Worm (Caenorhabditis elegans): ENCODE results near the gene ssp-36.

Gene ssp-36

DNA sequence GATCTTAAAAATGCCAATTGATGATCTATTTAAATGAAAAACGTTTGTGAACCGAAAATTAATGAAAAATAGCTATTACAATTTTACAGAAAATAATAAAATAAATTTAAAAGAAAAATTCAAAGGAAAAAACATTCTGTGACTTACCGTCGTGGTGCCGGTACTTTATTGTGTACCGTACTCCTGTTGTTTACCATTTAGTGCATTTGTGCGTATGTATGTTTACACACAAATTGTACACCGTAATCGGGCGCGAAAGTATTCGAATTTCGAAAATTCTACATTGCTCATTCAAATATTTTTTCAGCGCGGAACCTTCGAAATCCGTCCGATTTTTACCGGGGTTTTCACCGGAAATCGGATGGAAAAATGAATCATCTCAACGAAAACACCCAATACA lies 11.9 kb upstream of the ssp-36 start, which contains the start of gene T13F2.6:
TSS of gene T13F2.6 (plus strand) at position 306 of the 400 bp plus-strand sequence.
- TF ChIP-seq hmg-11 (tag; optimal IDR thresholded peaks at IDR 0.05) = no peak
- no peak for TF ChIP-seq nhr-28 (tag; optimal IDR thresholded peaks at IDR 0.05)
- no peak for TF ChIP-seq egl-27 (tag; optimal IDR thresholded peaks at IDR 0.05)
- no peak for TF ChIP-seq nhr-25 (tag; optimal IDR thresholded peaks at IDR 0.05)
- no peak for TF ChIP-seq nhr-12 (tag; optimal IDR thresholded peaks at IDR 0.05)
- no peak for TF ChIP-seq nhr-76 (tag; optimal IDR thresholded peaks at IDR 0.05)
- no peak for TF ChIP-seq elt-3 (tag; optimal IDR thresholded peaks at IDR 0.05)
- no peak for TF ChIP-seq sea-2 (GFP tag; optimal IDR thresholded peaks at IDR 0.05)
- no peak for TF ChIP-seq nhr-11 (tag; optimal IDR thresholded peaks at IDR 0.05)
- no peak for TF ChIP-seq jun-1 (tag; optimal IDR thresholded peaks at IDR 0.05)
- TF ChIP-seq ceh-82 (tag; optimal IDR thresholded peaks at IDR 0.05) = no peak
- no peak for TF ChIP-seq fos-1 (tag; optimal IDR thresholded peaks at IDR 0.05)

DNA sequence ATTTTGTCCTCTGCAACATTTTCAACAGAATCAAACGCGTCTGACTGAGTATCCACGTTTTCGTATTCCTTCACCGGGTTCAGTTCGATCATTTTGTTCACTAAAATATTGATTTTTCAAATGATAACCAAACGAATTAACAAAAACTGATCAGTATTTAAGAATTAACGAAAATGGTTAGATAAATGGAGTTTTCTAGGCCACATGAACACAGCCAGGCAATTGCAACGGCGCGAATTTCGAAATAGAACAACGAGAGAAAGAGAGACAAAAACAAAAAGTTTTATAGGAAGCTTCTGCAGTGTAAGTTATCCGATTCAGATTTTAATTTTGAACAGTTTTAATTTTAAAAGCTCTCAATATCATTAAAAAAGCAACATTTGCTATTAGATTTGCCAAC lies 11.4 kb upstream of the ssp-36 start, which contains the start of gene sna-2:
TSS of gene sna-2 (minus strand) at position 100 of the 400 bp plus-strand sequence.
- TF ChIP-seq nhr-43 (tag; optimal IDR thresholded peaks at IDR 0.05; ENCODE audit: poor library complexity, severe bottlenecking) (no peak), nhr-12 (tag; optimal IDR thresholded peaks at IDR 0.05) (no peak), snpc-4 (tag; optimal IDR thresholded peaks at IDR 0.05) (no peak), egl-5 (tag; optimal IDR thresholded peaks at IDR 0.05) (peak; percentile 85), tbx-2 (tag; optimal IDR thresholded peaks at IDR 0.05) (no peak), pha-4 (tag; optimal IDR thresholded peaks at IDR 0.05) (no peak), nhr-237 (tag; optimal IDR thresholded peaks at IDR 0.05) (no peak), daf-12 (tag; optimal IDR thresholded peaks at IDR 0.05) (no peak), nhr-25 (tag; optimal IDR thresholded peaks at IDR 0.05) (peak; percentile 49), ama-1 (optimal IDR thresholded peaks at IDR 0.05) (no peak), lin-15B (tag; optimal IDR thresholded peaks at IDR 0.05) (peak; percentile 34), elt-1 (tag; optimal IDR thresholded peaks at IDR 0.05) (no peak), R02D3.7 (tag; optimal IDR thresholded peaks at IDR 0.05) (no peak), lin-39 (tag; optimal IDR thresholded peaks at IDR 0.05) (peak; percentile 36), elt-2 (tag; optimal IDR thresholded peaks at IDR 0.05) (no peak), ztf-11 (tag; optimal IDR thresholded peaks at IDR 0.05) (no peak), egl-27 (tag; optimal IDR thresholded peaks at IDR 0.05) (no peak), unc-39 (tag; optimal IDR thresholded peaks at IDR 0.05) (no peak), eor-1 (tag; optimal IDR thresholded peaks at IDR 0.05) (no peak), nhr-67 (tag; optimal IDR thresholded peaks at IDR 0.05) (no peak), skn-1 (tag; optimal IDR thresholded peaks at IDR 0.05) (no peak), nfya-1 (tag; optimal IDR thresholded peaks at IDR 0.05; ENCODE audit: insufficient read depth) (peak; percentile 56), ceh-16 (tag; optimal IDR thresholded peaks at IDR 0.05) (no peak), nhr-11 (tag; optimal IDR thresholded peaks at IDR 0.05) (no peak), mml-1 (tag; optimal IDR thresholded peaks at IDR 0.05) (no peak), mdl-1 (tag; optimal IDR thresholded peaks at IDR 0.05) (no peak), pqm-1 (tag; optimal IDR thresholded peaks at IDR 0.05) (no peak)

DNA sequence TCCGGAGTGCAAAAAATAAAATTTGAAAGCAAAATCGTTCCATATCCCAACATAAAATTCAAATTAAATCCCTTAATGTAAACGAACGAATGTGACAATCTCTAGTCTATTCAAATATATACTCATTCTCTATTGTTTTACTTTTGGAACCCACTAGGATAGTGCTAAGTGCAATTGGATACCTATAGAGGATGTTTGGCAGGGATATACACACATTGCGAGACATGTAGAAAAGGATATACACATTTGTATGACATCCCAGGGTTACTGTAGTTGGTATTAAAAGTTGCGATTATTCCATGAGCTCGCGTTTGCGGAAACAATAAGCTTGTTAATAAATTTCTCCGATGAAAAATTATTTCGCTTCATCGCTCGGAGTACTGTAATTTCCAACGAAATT lies 7.3 kb upstream of the ssp-36 start:
- no peak for TF ChIP-seq ceh-82 (tag; optimal IDR thresholded peaks at IDR 0.05)
- TF ChIP-seq zag-1 (tag; optimal IDR thresholded peaks at IDR 0.05) = no peak
- no peak for TF ChIP-seq ceh-9 (tag; optimal IDR thresholded peaks at IDR 0.05)
- TF ChIP-seq nfya-1 (tag; optimal IDR thresholded peaks at IDR 0.05; ENCODE audit: insufficient read depth) = no peak
- TF ChIP-seq eor-1 (tag; optimal IDR thresholded peaks at IDR 0.05) = no peak

DNA sequence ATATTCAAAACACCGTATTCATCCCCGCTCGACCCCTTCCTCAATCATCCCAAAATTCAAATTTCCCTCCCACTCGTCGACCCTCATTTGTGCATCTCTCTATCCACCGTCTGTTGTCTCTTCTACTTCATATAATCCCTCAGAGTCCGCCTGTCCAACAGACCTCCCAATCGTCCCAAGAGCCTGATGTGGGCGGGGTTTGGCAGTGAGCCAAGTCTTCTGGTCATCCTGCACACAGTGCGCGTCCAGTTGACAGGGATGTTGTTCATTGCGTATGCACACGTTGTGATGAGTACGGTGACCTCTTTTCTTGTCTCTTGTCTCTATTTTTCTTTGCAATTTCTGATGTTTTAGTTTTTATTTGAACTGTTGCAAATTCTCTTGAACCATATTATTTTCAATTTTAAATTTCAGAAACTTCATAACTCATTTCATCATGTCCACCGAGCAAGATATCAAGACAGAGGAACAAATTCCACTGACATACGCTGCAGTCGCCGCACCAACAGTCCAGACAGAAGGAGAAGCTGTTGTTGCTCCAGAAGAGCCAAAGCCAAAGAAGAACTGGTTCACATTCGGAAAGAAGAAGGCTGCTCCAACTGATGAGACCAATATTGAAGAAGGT lies 6.1 kb upstream of the ssp-36 start, which contains the start of gene cav-1:
TSS of gene cav-1 (plus strand) at position 415 of the 625 bp plus-strand sequence.
- TF ChIP-seq sea-2 (GFP tag; optimal IDR thresholded peaks at IDR 0.05) (no peak), elt-2 (tag; optimal IDR thresholded peaks at IDR 0.05) (no peak), fos-1 (tag; optimal IDR thresholded peaks at IDR 0.05) (no peak), fkh-2 (tag; optimal IDR thresholded peaks at IDR 0.05) (no peak), ama-1 (optimal IDR thresholded peaks at IDR 0.05) (no peak), zag-1 (tag; optimal IDR thresholded peaks at IDR 0.05) (no peak), snpc-4 (tag; optimal IDR thresholded peaks at IDR 0.05) (no peak), eor-1 (tag; optimal IDR thresholded peaks at IDR 0.05) (no peak), aly-2 (tag; optimal IDR thresholded peaks at IDR 0.05) (no peak), lsy-12 (tag; optimal IDR thresholded peaks at IDR 0.05) (no peak), ceh-28 (tag; optimal IDR thresholded peaks at IDR 0.05) (no peak), nhr-25 (tag; optimal IDR thresholded peaks at IDR 0.05) (no peak), nhr-67 (tag; optimal IDR thresholded peaks at IDR 0.05) (no peak), ztf-4 (tag; optimal IDR thresholded peaks at IDR 0.05) (no peak)
